Fruit fly (Drosophila melanogaster) Kc167 (cell line): ENCODE measurements around the gene CG9632.
"Not testable (repeated sequence)": the region's sequence is repeated elsewhere in the genome, so short reads cannot be mapped to it uniquely, and the experiment has no call there.

Experiments
- Myc ChIP-seq: fragments of >200 bp; optimal IDR thresholded peaks from 2 replicates; lab custom pipeline; 2017; ENCODE audit warnings: missing external identifiers
- Sin3A ChIP-seq: fragments of >200 bp; optimal IDR thresholded peaks from 2 replicates; lab custom pipeline; 2018; ENCODE audit warnings: missing external identifiers
- h ChIP-seq: fragments of >200 bp; optimal IDR thresholded peaks from 3 replicates; lab custom pipeline; 2018; ENCODE audit warnings: missing external identifiers
- insv ChIP-seq: fragments of >200 bp; optimal IDR thresholded peaks from 3 replicates; lab custom pipeline; 2018; ENCODE audit warnings: missing external identifiers
- psq ChIP-seq: fragments of >200 bp; optimal IDR thresholded peaks from 2 replicates; lab custom pipeline; 2017; ENCODE audit warnings: missing external identifiers
- ttk ChIP-seq: sonication (Bioruptor generic); optimal IDR thresholded peaks from 2 replicates; lab custom pipeline; 2017; ENCODE audit warnings: missing external identifiers

CG9632 gene

dm6 chr3R:15846234-15846633 is 13.8 kb upstream of the CG9632 start, which contains the start of gene CG4546:
TSS of gene CG4546 (plus strand) at chr3R:15846534.
- no peak for TF ChIP-seq insv (lab: Kevin White, UChicago)
- TF ChIP-seq Sin3A, result no peak
- TF ChIP-seq h (lab: Kevin White, UChicago), result no peak
- TF ChIP-seq psq (lab: Kevin White, UChicago), result no peak
- TF ChIP-seq Myc, result no peak
- no peak for TF ChIP-seq ttk (lab: Kevin White, UChicago)

dm6 chr3R:15851912-15852311 is 8.1 kb upstream of the CG9632 start:
- no peak for TF ChIP-seq Sin3A
- TF ChIP-seq insv (lab: Kevin White, UChicago), result no peak
- no peak for TF ChIP-seq ttk (lab: Kevin White, UChicago)
- no peak for TF ChIP-seq psq (lab: Kevin White, UChicago)
- no peak for TF ChIP-seq Myc
- TF ChIP-seq h (lab: Kevin White, UChicago), result no peak

- TF ChIP-seq Sin3A (no peak), psq (lab: Kevin White, UChicago) (no peak), ttk (lab: Kevin White, UChicago) (no peak), Myc (no peak), insv (lab: Kevin White, UChicago) (no peak), h (lab: Kevin White, UChicago) (no peak)
These were observed 6.6 kb upstream of the CG9632 start, which contains the start of gene cv-d for dm6 chr3R:15853347-15853746. TSS of gene cv-d (minus strand) at chr3R:15853581.

dm6 chr3R:15857189-15857767 is 2.7 kb upstream of the CG9632 start, which contains the start of gene Hmt-1:
TSS of gene Hmt-1 (minus strand) at chr3R:15857470.
- TF ChIP-seq Sin3A, result no peak
- no peak for TF ChIP-seq ttk (lab: Kevin White, UChicago)

dm6 chr3R:15872829-15873440 is 12.9 kb downstream of the CG9632 start:
- TF ChIP-seq ttk (lab: Kevin White, UChicago) (no peak), h (lab: Kevin White, UChicago) (no peak), psq (lab: Kevin White, UChicago) (no peak), Myc (no peak), Sin3A (no peak), insv (lab: Kevin White, UChicago) (no peak)

- TF ChIP-seq h (lab: Kevin White, UChicago), result no peak
- no peak for TF ChIP-seq ttk (lab: Kevin White, UChicago)
- no peak for TF ChIP-seq insv (lab: Kevin White, UChicago)
These were observed 15.6 kb downstream of the CG9632 start, which contains the start of gene CG31183 for dm6 chr3R:15875611-15876010. TSS of gene CG31183 (minus strand) at chr3R:15875939.

- TF ChIP-seq psq (lab: Kevin White, UChicago) (no peak), h (lab: Kevin White, UChicago) (no peak), ttk (lab: Kevin White, UChicago) (no peak), insv (lab: Kevin White, UChicago) (no peak), Sin3A (no peak), Myc (no peak)
These were observed 31.3 kb downstream of the CG9632 start for dm6 chr3R:15891188-15891820.

- TF ChIP-seq ttk (lab: Kevin White, UChicago) (no peak), Sin3A (no peak), insv (lab: Kevin White, UChicago) (no peak), h (lab: Kevin White, UChicago) (no peak), psq (lab: Kevin White, UChicago) (no peak), Myc (no peak)
These were observed 36.0 kb downstream of the CG9632 start, which contains the start of gene CG14877 for dm6 chr3R:15895978-15896377. TSS of gene CG14877 (minus strand) at chr3R:15896078.

- TF ChIP-seq ttk (lab: Kevin White, UChicago), result no peak
These were observed 38.3 kb downstream of the CG9632 start for dm6 chr3R:15898302-15898701.

dm6 chr3R:15899650-15900049 is 39.7 kb downstream of the CG9632 start:
- TF ChIP-seq Myc (no peak), insv (lab: Kevin White, UChicago) (no peak), ttk (lab: Kevin White, UChicago) (no peak), Sin3A (no peak)

dm6 chr3R:15904543-15904942 is 44.5 kb downstream of the CG9632 start, which contains the start of gene glob1:
TSS of gene glob1 (minus strand) at chr3R:15904643.
- not testable (repeated sequence) for TF ChIP-seq Myc; h (lab: Kevin White, UChicago); insv (lab: Kevin White, UChicago)

dm6 chr3R:15908098-15908497 is 48.1 kb downstream of the CG9632 start, which contains the start of gene EndoU:
TSS of gene EndoU (plus strand) at chr3R:15908398.
- TF ChIP-seq Myc; Sin3A; ttk (lab: Kevin White, UChicago): not testable (repeated sequence)
